Worm (Caenorhabditis elegans): ENCODE results near the gene F28H7.8.

DNA sequence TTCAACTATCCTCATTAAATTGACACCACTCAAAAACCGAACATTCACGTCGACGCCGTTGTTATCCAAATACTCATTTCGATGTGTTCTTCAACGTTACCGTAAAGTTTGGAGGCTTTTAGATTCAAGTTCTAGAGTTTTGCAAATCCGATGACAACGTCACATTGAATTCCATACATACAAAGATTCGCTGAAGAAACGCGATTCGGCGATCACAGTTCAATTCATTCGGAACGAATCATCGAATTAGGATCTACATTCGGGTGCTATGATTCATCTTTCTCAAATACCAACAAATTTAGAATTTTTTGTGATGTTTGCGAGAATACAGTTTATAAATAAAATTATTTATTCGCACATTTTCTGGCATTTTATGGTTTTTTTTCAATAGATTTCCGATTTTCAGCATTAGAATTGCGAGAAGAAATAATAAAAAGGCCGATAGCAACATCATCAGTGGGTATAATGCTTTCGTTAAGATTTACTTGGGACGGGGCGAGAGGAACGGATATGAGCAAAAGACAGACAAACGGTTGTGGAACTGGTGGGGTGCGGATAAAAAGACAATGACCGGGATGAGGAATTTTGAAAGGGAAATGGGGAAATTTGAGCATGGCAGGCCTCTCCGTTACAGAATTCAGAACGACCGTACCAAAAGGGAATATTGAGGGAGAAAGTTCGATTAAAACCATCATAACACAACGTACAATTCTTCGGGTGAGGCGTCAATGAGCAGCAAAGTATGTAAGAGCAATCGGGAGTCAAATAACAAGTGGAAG is 46.7 kb upstream of the F28H7.8 start:
- TF ChIP-seq blmp-1 (tag; optimal IDR thresholded peaks at IDR 0.05): no peak
- TF ChIP-seq nhr-28 (tag; optimal IDR thresholded peaks at IDR 0.05): no peak
- no peak for TF ChIP-seq nhr-76 (tag; optimal IDR thresholded peaks at IDR 0.05)
- no peak for TF ChIP-seq lin-13 (tag; optimal IDR thresholded peaks at IDR 0.05)
- no peak for TF ChIP-seq elt-1 (tag; optimal IDR thresholded peaks at IDR 0.05; ENCODE audit: borderline replicate concordance, insufficient read depth)
- TF ChIP-seq ham-2 (GFP tag; optimal IDR thresholded peaks at IDR 0.05): no peak
- no peak for TF ChIP-seq flh-1 (GFP tag; optimal IDR thresholded peaks at IDR 0.05)
- no peak for TF ChIP-seq nhr-2 (tag; optimal IDR thresholded peaks at IDR 0.05)
